Worm (Caenorhabditis elegans): ENCODE results near the gene C17C3.24.

ce11 chrII:5517643-5518042, 23.9 kb downstream of the C17C3.24 start, which contains the start of gene ZK177.9:
- TF ChIP-seq snpc-4 (tag; optimal IDR thresholded peaks at IDR 0.05) (no peak), ceh-82 (tag; optimal IDR thresholded peaks at IDR 0.05) (no peak), ceh-16 (tag; optimal IDR thresholded peaks at IDR 0.05) (no peak), nhr-11 (tag; optimal IDR thresholded peaks at IDR 0.05) (no peak), ztf-11 (tag; optimal IDR thresholded peaks at IDR 0.05) (no peak)

Data from whole organism, L2 larva.